Fruit fly (Drosophila melanogaster): ENCODE results near the gene Rcd4.

Rcd4 gene

DNA sequence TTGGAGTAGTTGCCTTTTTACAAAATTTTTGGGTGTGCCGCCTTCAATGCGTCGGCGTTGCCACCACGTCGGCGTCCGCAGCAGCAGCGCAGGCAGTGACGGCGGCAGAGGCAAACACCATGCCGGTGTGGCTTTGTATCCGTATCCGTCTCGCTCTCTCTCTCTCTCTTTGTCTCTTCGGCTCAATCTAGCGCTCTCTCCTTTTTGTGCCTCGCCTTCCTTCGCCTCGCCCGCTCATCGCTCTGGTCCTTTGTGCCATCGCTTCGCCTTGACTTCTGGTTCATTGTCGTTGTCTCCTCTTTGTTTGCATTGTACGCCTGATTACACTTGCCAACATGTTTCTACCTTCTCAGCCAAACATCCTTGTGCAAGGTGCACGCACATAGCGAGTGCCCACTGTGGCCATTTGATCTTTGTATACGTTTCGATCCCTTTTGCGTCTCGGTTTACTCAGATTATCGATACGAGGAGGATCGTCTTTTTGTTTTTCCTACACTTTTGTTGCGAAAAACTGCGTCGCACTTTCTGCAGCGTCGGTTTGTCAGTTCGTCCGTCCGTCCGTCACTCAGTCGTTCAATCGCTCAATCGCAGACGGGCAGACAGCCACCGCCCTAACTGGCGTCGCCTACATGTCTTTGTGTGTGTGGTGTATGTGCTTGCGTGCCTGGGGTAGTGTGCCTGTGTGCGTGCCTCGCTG lies 33.8 kb downstream of the Rcd4 start (continued):
- peak; percentile 69 for TF ChIP-seq psq (GFP tag; optimal IDR thresholded peaks at IDR 0.05)
- no peak for TF ChIP-seq Mrtf (GFP tag; IDR thresholded peaks at IDR 0.05)
- TF ChIP-seq CG13123 (GFP tag; optimal IDR thresholded peaks at IDR 0.05): no peak
- TF ChIP-seq pzg (GFP tag; optimal IDR thresholded peaks at IDR 0.05): peak; percentile 11
- TF ChIP-seq tio (GFP tag; optimal IDR thresholded peaks at IDR 0.05): no peak
- TF ChIP-seq CG34422 (GFP tag; IDR thresholded peaks at IDR 0.05): peak; percentile 43; the same call in 1 of the 3 replicates
- no peak for TF ChIP-seq B-H1 (GFP tag; IDR thresholded peaks at IDR 0.05)
- no peak for TF ChIP-seq Abd-B (GFP tag; optimal IDR thresholded peaks at IDR 0.05)
- peak; percentile 26 for TF ChIP-seq CG10543 (GFP tag; optimal IDR thresholded peaks at IDR 0.05)
- no peak for TF ChIP-seq sob (GFP tag; IDR thresholded peaks at IDR 0.05)
- TF ChIP-seq HLH3B (GFP tag; IDR thresholded peaks at IDR 0.05): 0 out of 2 replicates have a peak, but pooled peaks have one; percentile 4
- TF ChIP-seq dmrt99B (tag; optimal IDR thresholded peaks at IDR 0.05): no peak
- no peak for TF ChIP-seq onecut (GFP tag; IDR thresholded peaks at IDR 0.05)
- TF ChIP-seq toy (GFP tag; IDR thresholded peaks at IDR 0.05): no peak
- peak; percentile 79 for TF ChIP-seq CG13624 (GFP tag; optimal IDR thresholded peaks at IDR 0.05)
- TF ChIP-seq slp2 (GFP tag; optimal IDR thresholded peaks at IDR 0.05): no peak
- TF ChIP-seq kni (GFP tag; optimal IDR thresholded peaks at IDR 0.05): peak; percentile 40
- TF ChIP-seq Dll (GFP tag; IDR thresholded peaks at IDR 0.05; ENCODE audit: partially characterized antibody): no peak
- TF ChIP-seq Blimp-1 (GFP tag; optimal IDR thresholded peaks at IDR 0.05): no peak
- peak; percentile 47 for TF ChIP-seq chm (GFP tag; IDR thresholded peaks at IDR 0.05)
- TF ChIP-seq Adf1 (GFP tag; IDR thresholded peaks at IDR 0.05): peak; percentile 98
- peak; percentile 57 for TF ChIP-seq fru (optimal IDR thresholded peaks at IDR 0.05)
- 0 out of 3 replicates have a peak, but pooled peaks have one; percentile 2 for TF ChIP-seq zfh1 (GFP tag; IDR thresholded peaks at IDR 0.05)
- TF ChIP-seq shn (GFP tag; optimal IDR thresholded peaks at IDR 0.05): no peak
- TF ChIP-seq CG9437 (GFP tag; optimal IDR thresholded peaks at IDR 0.05): no peak
- no peak for TF ChIP-seq CG4730 (GFP tag; IDR thresholded peaks at IDR 0.05)
- TF ChIP-seq CG2129 (GFP tag; IDR thresholded peaks at IDR 0.05; ENCODE audit: partially characterized antibody): no peak
- no peak for TF ChIP-seq CG14965 (GFP tag; optimal IDR thresholded peaks at IDR 0.05; ENCODE audit: borderline replicate concordance)
- TF ChIP-seq br (optimal IDR thresholded peaks at IDR 0.05): no peak
- no peak for TF ChIP-seq Sry-β (GFP tag; optimal IDR thresholded peaks at IDR 0.05)
- TF ChIP-seq CG2678 (tag; optimal IDR thresholded peaks at IDR 0.05): no peak
- no peak for TF ChIP-seq Ptx1 (GFP tag; IDR thresholded peaks at IDR 0.05)
- no peak for TF ChIP-seq NfI (GFP tag; optimal IDR thresholded peaks at IDR 0.05)
- no peak for TF ChIP-seq Mad (GFP tag; optimal IDR thresholded peaks at IDR 0.05)
- TF ChIP-seq CG6791 (GFP tag; IDR thresholded peaks at IDR 0.05; ENCODE audit: partially characterized antibody): no peak
- peak; percentile 57 for TF ChIP-seq HmgD (GFP tag; optimal IDR thresholded peaks at IDR 0.05)
- no peak for TF ChIP-seq ttk (GFP tag; IDR thresholded peaks at IDR 0.05)
- no peak for TF ChIP-seq CG10274 (GFP tag; optimal IDR thresholded peaks at IDR 0.05)
- no peak for TF ChIP-seq CG6765 (GFP tag; optimal IDR thresholded peaks at IDR 0.05)
- TF ChIP-seq Max (GFP tag; optimal IDR thresholded peaks at IDR 0.05): no peak
- no peak for TF ChIP-seq CTCF (GFP tag; optimal IDR thresholded peaks at IDR 0.05)
- TF ChIP-seq CrebB (tag; optimal IDR thresholded peaks at IDR 0.05): peak; percentile 35
- TF ChIP-seq CG2120 (GFP tag; optimal IDR thresholded peaks at IDR 0.05): peak; percentile 34
- TF ChIP-seq CG17186 (GFP tag; optimal IDR thresholded peaks at IDR 0.05): no peak
- no peak for TF ChIP-seq CG13894 (tag; optimal IDR thresholded peaks at IDR 0.05)
- TF ChIP-seq CG1233 (GFP tag; optimal IDR thresholded peaks at IDR 0.05): no peak
- TF ChIP-seq CG17912 (GFP tag; optimal IDR thresholded peaks at IDR 0.05): no peak
- TF ChIP-seq CG17328 (GFP tag; IDR thresholded peaks at IDR 0.05): no peak
- TF ChIP-seq mirr (GFP tag; optimal IDR thresholded peaks at IDR 0.05): no peak
- TF ChIP-seq CG7357 (GFP tag; IDR thresholded peaks at IDR 0.05): no peak
- TF ChIP-seq Fer3 (tag; optimal IDR thresholded peaks at IDR 0.05): no peak
- TF ChIP-seq CG31388 (GFP tag; optimal IDR thresholded peaks at IDR 0.05): no peak

All from whole organism, embryonic.